Fruit fly (Drosophila melanogaster): ENCODE data around the gene exd.

DNA sequence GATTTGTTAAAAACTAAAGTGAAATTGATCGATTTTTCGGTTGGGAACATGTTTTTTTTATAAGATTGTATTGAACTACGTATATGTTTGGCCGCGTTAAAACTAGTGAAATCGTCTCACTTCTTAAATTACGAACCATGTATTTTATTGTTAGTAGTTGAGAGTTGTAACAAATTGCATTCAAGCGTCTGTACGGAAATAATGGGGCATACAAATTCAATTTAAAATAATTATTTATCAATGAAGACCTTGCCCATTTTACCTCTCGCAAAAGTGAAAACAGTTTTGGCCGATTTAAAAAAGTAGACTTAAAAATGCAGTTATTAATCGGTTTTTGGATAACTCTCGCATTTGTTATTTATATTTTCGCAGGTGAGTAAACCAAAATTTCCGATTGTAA, 16.5 kb downstream of the exd start, which contains the start of gene Muc14A:
- TF ChIP-seq CG8478 (optimal IDR thresholded peaks at IDR 0.05) (no peak), CTCF (optimal IDR thresholded peaks at IDR 0.05) (no peak)
